Fruit fly (Drosophila melanogaster): Measurements from ENCODE around the gene CG15465.

CG15465 gene

dm6 chrX:5047886-5048533 is 37.5 kb upstream of the CG15465 start, which contains the start of gene ovo:
Gene ovo (plus strand): TSS chrX:5048273.
- TF ChIP-seq Hnf4 (GFP tag; optimal IDR thresholded peaks at IDR 0.05) (no peak), Dif (GFP tag; optimal IDR thresholded peaks at IDR 0.05; ENCODE audit: partially characterized antibody) (peak; percentile 73), woc (GFP tag; optimal IDR thresholded peaks at IDR 0.05) (peak; percentile 10), br (GFP tag; optimal IDR thresholded peaks at IDR 0.05) (peak; percentile 22), HLH106 (tag; optimal IDR thresholded peaks at IDR 0.05) (no peak), dl (GFP tag; optimal IDR thresholded peaks at IDR 0.05; ENCODE audit: insufficient read depth in 1 of 2, partially characterized antibody in 2 of 2) (peak; percentile 41 to 63), h (GFP tag; optimal IDR thresholded peaks at IDR 0.05) (no peak), psq (GFP tag; optimal IDR thresholded peaks at IDR 0.05) (peak; percentile 28)

- TF ChIP-seq CG9705 (GFP tag; optimal IDR thresholded peaks at IDR 0.05) = no peak
- TF ChIP-seq rgr (GFP tag; optimal IDR thresholded peaks at IDR 0.05) = no peak
- no peak for TF ChIP-seq Rel (GFP tag; optimal IDR thresholded peaks at IDR 0.05)
- no peak for TF ChIP-seq Rel (tag; optimal IDR thresholded peaks at IDR 0.05)
- TF ChIP-seq Myc (optimal IDR thresholded peaks at IDR 0.05) = no peak
- TF ChIP-seq br (GFP tag; optimal IDR thresholded peaks at IDR 0.05) = no peak
- no peak for TF ChIP-seq lola (GFP tag; optimal IDR thresholded peaks at IDR 0.05)
- TF ChIP-seq usp (GFP tag; optimal IDR thresholded peaks at IDR 0.05) = no peak
- TF ChIP-seq tai (GFP tag; optimal IDR thresholded peaks at IDR 0.05) = no peak
- no peak for TF ChIP-seq pan (optimal IDR thresholded peaks at IDR 0.05)
- TF ChIP-seq sage (GFP tag; optimal IDR thresholded peaks at IDR 0.05) = no peak
- no peak for TF ChIP-seq OdsH (GFP tag; optimal IDR thresholded peaks at IDR 0.05)
- TF ChIP-seq h (GFP tag; optimal IDR thresholded peaks at IDR 0.05) = no peak
- no peak for TF ChIP-seq dsf (GFP tag; optimal IDR thresholded peaks at IDR 0.05; ENCODE audit: borderline replicate concordance)
- no peak for TF ChIP-seq Hr78 (GFP tag; optimal IDR thresholded peaks at IDR 0.05)
- TF ChIP-seq Jra (GFP tag; optimal IDR thresholded peaks at IDR 0.05) = no peak
- TF ChIP-seq fru (GFP tag; optimal IDR thresholded peaks at IDR 0.05) = no peak
- no peak for TF ChIP-seq jim (GFP tag; optimal IDR thresholded peaks at IDR 0.05)
- TF ChIP-seq Dfd (GFP tag; optimal IDR thresholded peaks at IDR 0.05) = no peak
- no peak for TF ChIP-seq psq (GFP tag; optimal IDR thresholded peaks at IDR 0.05)
Measured at dm6 chrX:5051049-5051448, 34.5 kb upstream of the CG15465 start.

DNA sequence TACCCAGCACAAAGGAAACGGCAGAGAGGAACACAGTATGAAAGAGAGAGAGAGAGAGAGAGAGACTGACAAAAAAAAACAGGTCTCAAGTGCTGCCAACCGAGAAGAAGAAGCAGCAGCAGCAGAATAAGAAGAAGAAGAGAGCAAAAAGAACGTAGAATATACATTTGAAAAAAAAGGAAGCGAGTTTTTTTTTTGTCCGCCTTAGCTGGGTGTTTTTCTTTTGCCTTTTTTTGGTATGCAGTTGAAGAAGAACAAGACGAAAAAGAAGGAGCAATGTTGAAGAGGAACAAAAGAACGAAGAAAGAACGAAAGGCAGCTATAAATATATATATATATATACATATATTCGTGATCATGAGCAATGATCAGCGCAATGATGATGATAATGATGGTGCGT is 32.6 kb upstream of the CG15465 start:
- no peak for TF ChIP-seq Abd-B (GFP tag; optimal IDR thresholded peaks at IDR 0.05)
- TF ChIP-seq ey (GFP tag; optimal IDR thresholded peaks at IDR 0.05) = no peak
- no peak for TF ChIP-seq N (GFP tag; optimal IDR thresholded peaks at IDR 0.05)
- TF ChIP-seq Mio (GFP tag; optimal IDR thresholded peaks at IDR 0.05) = no peak
- TF ChIP-seq woc (GFP tag; optimal IDR thresholded peaks at IDR 0.05) = no peak
- TF ChIP-seq brk (GFP tag; optimal IDR thresholded peaks at IDR 0.05) = no peak
- TF ChIP-seq h (GFP tag; optimal IDR thresholded peaks at IDR 0.05) = no peak
- TF ChIP-seq usp (GFP tag; optimal IDR thresholded peaks at IDR 0.05) = no peak
- peak; percentile 86 for TF ChIP-seq CrebA (GFP tag; optimal IDR thresholded peaks at IDR 0.05; ENCODE audit: borderline replicate concordance)
- no peak for TF ChIP-seq CG32264 (GFP tag; optimal IDR thresholded peaks at IDR 0.05)
- TF ChIP-seq tai (GFP tag; optimal IDR thresholded peaks at IDR 0.05) = no peak
- no peak for TF ChIP-seq foxo (GFP tag; optimal IDR thresholded peaks at IDR 0.05)
- TF ChIP-seq sv (GFP tag; optimal IDR thresholded peaks at IDR 0.05) = no peak
- peak; percentile 52 for TF ChIP-seq Vsx2 (GFP tag; optimal IDR thresholded peaks at IDR 0.05; ENCODE audit: partially characterized antibody)
- no peak for TF ChIP-seq Dfd (GFP tag; optimal IDR thresholded peaks at IDR 0.05)
- peak; percentile 98 for TF ChIP-seq psq (GFP tag; optimal IDR thresholded peaks at IDR 0.05)
- no peak for TF ChIP-seq lola (GFP tag; optimal IDR thresholded peaks at IDR 0.05)
- peak; percentile 19 for TF ChIP-seq fru (GFP tag; optimal IDR thresholded peaks at IDR 0.05)
- no peak for TF ChIP-seq OdsH (GFP tag; optimal IDR thresholded peaks at IDR 0.05)
- TF ChIP-seq Myc (optimal IDR thresholded peaks at IDR 0.05) = no peak
- no peak for TF ChIP-seq CG9705 (GFP tag; optimal IDR thresholded peaks at IDR 0.05)
- TF ChIP-seq jim (GFP tag; optimal IDR thresholded peaks at IDR 0.05) = no peak
- TF ChIP-seq dsf (GFP tag; optimal IDR thresholded peaks at IDR 0.05; ENCODE audit: borderline replicate concordance) = no peak
- no peak for TF ChIP-seq dmrt93B (GFP tag; optimal IDR thresholded peaks at IDR 0.05)
- TF ChIP-seq sage (GFP tag; optimal IDR thresholded peaks at IDR 0.05) = peak; percentile 29
- no peak for TF ChIP-seq rgr (GFP tag; optimal IDR thresholded peaks at IDR 0.05)
- TF ChIP-seq Rel (GFP tag; optimal IDR thresholded peaks at IDR 0.05) = peak; percentile 31
- peak; percentile 0 for TF ChIP-seq Rel (tag; optimal IDR thresholded peaks at IDR 0.05)
- no peak for TF ChIP-seq br (GFP tag; optimal IDR thresholded peaks at IDR 0.05)
- peak; percentile 3 for TF ChIP-seq Hnf4 (GFP tag; optimal IDR thresholded peaks at IDR 0.05)
- TF ChIP-seq Hr83 (GFP tag; optimal IDR thresholded peaks at IDR 0.05; ENCODE audit: poor library complexity, severe bottlenecking) = no peak
- TF ChIP-seq HLH106 (tag; optimal IDR thresholded peaks at IDR 0.05) = no peak
- no peak for TF ChIP-seq Hr78 (GFP tag; optimal IDR thresholded peaks at IDR 0.05)
- peak in 1 of 2 experiments; percentile 21 for TF ChIP-seq dl (GFP tag; optimal IDR thresholded peaks at IDR 0.05; ENCODE audit: insufficient read depth in 1 of 2, partially characterized antibody in 2 of 2)
- peak; percentile 43 for TF ChIP-seq Dif (GFP tag; optimal IDR thresholded peaks at IDR 0.05; ENCODE audit: partially characterized antibody)
- TF ChIP-seq Sp1 (GFP tag; optimal IDR thresholded peaks at IDR 0.05) = peak; percentile 68
- TF ChIP-seq pan (optimal IDR thresholded peaks at IDR 0.05) = no peak
- no peak for TF ChIP-seq GATAd (GFP tag; optimal IDR thresholded peaks at IDR 0.05)
- TF ChIP-seq Jra (GFP tag; optimal IDR thresholded peaks at IDR 0.05) = no peak
